Worm (Caenorhabditis elegans): Measurements from ENCODE around the gene F42A10.7.

The F42A10.7 gene

ce11 chrIII:6215943-6216342 lies 37.5 kb upstream of the F42A10.7 start (continued):
- TF ChIP-seq ces-1 (GFP tag; optimal IDR thresholded peaks at IDR 0.05) (no peak), mes-2 (tag; optimal IDR thresholded peaks at IDR 0.05; ENCODE audit: poor library complexity, severe bottlenecking) (no peak), lin-29 (GFP tag; IDR thresholded peaks at IDR 0.05) (no peak), ceh-82 (tag; optimal IDR thresholded peaks at IDR 0.05) (no peak), daf-16 (GFP tag; optimal IDR thresholded peaks at IDR 0.05) (no peak), daf-16 (tag; optimal IDR thresholded peaks at IDR 0.05) (no peak), fos-1 (tag; optimal IDR thresholded peaks at IDR 0.05) (no peak), nhr-237 (tag; optimal IDR thresholded peaks at IDR 0.05) (no peak), unc-62 (GFP tag; optimal IDR thresholded peaks at IDR 0.05 in 1 of 2) (no peak), unc-62 (tag; optimal IDR thresholded peaks at IDR 0.05) (no peak), spr-1 (tag; optimal IDR thresholded peaks at IDR 0.05) (no peak), fkh-10 (GFP tag; optimal IDR thresholded peaks at IDR 0.05) (no peak), D1046.2 (GFP tag; IDR thresholded peaks at IDR 0.05) (no peak), nhr-102 (tag; optimal IDR thresholded peaks at IDR 0.05) (no peak)

DNA sequence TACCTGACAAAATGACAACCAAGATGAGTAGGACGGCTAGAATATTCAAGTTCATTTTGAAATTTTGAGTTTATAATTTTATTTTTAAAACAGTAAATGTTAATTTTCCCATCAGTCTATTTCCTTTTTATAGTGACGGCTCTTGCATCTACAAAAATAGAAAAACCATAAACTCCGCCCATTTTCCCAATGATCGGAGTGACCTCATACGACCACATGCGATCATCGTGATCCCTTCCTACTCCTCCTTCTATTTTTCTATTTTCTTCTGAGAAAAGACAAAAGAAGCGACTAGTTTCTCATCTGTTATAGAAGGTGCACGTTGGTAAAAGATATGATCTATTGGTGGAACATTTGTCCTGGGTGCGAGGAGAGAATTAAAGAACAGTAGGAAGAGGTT lies 37.0 kb upstream of the F42A10.7 start, which contains the start of gene C23G10.11:
Gene C23G10.11, minus strand, starts transcription at position 101 of the 400 bp plus-strand sequence.
- no peak for TF ChIP-seq ceh-28 (tag; optimal IDR thresholded peaks at IDR 0.05)
- TF ChIP-seq nhr-28 (tag; optimal IDR thresholded peaks at IDR 0.05): peak; percentile 12
- TF ChIP-seq lin-29 (GFP tag; IDR thresholded peaks at IDR 0.05): no peak

DNA sequence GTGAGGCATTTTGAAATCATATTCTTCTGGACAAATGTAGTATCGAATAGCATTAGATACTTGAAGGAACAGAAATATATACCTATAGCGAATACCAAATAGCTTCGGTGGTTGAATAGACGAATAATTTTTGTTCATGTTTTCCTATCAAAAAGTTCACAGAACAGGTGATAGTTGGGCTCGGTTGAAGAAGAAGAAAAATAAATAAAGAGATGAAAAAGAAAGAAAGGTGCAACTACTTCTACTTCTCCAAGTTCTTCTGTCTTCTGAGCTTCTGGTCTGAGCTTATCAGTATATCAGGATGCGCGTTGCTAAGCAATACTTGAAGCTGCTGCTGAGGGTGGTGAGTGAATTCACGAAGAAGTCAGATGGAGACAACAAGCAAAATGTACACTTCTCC lies 35.4 kb upstream of the F42A10.7 start, which contains the start of gene C23G10.10:
Gene C23G10.10, minus strand, starts transcription at position 101 of the 400 bp plus-strand sequence.
- no peak for TF ChIP-seq daf-16 (GFP tag; optimal IDR thresholded peaks at IDR 0.05)
- TF ChIP-seq daf-16 (tag; optimal IDR thresholded peaks at IDR 0.05): no peak
- no peak for TF ChIP-seq tra-1 (GFP tag; IDR thresholded peaks at IDR 0.05)
- TF ChIP-seq snpc-1.2 (GFP tag; IDR thresholded peaks at IDR 0.05): no peak
- no peak for TF ChIP-seq lin-15B (tag; optimal IDR thresholded peaks at IDR 0.05)
- TF ChIP-seq D1046.2 (GFP tag; IDR thresholded peaks at IDR 0.05): no peak
- TF ChIP-seq zag-1 (tag; optimal IDR thresholded peaks at IDR 0.05): no peak
- no peak for TF ChIP-seq mxl-3 (GFP tag; optimal IDR thresholded peaks at IDR 0.05)
- no peak for TF ChIP-seq ztf-11 (tag; optimal IDR thresholded peaks at IDR 0.05)
- TF ChIP-seq ceh-44 (GFP tag; IDR thresholded peaks at IDR 0.05): no peak
- TF ChIP-seq fkh-10 (GFP tag; optimal IDR thresholded peaks at IDR 0.05): no peak
- no peak for TF ChIP-seq mdl-1 (tag; optimal IDR thresholded peaks at IDR 0.05)
- TF ChIP-seq ceh-20 (GFP tag; IDR thresholded peaks at IDR 0.05): no peak
- no peak for TF ChIP-seq T20F7.1 (GFP tag; optimal IDR thresholded peaks at IDR 0.05)
- no peak for TF ChIP-seq daf-19 (GFP tag; conservative IDR thresholded peaks at IDR 0.05)
- no peak for TF ChIP-seq hlh-30 (tag; optimal IDR thresholded peaks at IDR 0.05; ENCODE audit: insufficient read depth)
- TF ChIP-seq madf-5 (GFP tag; IDR thresholded peaks at IDR 0.05): no peak
- TF ChIP-seq hmg-1.1 (GFP tag; IDR thresholded peaks at IDR 0.05): no peak

- no peak for TF ChIP-seq ZK337.2 (GFP tag; IDR thresholded peaks at IDR 0.05)
- 0 out of 2 replicates have a peak, but pooled peaks have one; percentile 33 for TF ChIP-seq mdt-29 (GFP tag; IDR thresholded peaks at IDR 0.05)
- TF ChIP-seq ctbp-1 (GFP tag; IDR thresholded peaks at IDR 0.05): no peak
- TF ChIP-seq snpc-4 (tag; optimal IDR thresholded peaks at IDR 0.05): peak; percentile 13
- TF ChIP-seq daf-12 (tag; optimal IDR thresholded peaks at IDR 0.05): no peak
- TF ChIP-seq nhr-28 (tag; optimal IDR thresholded peaks at IDR 0.05): no peak
- TF ChIP-seq egl-27 (tag; optimal IDR thresholded peaks at IDR 0.05): no peak
- no peak for TF ChIP-seq saeg-2 (GFP tag; IDR thresholded peaks at IDR 0.05)
- TF ChIP-seq nhr-11 (tag; optimal IDR thresholded peaks at IDR 0.05): no peak
- no peak for TF ChIP-seq T26A8.4 (GFP tag; IDR thresholded peaks at IDR 0.05)
- no peak for TF ChIP-seq aly-2 (tag; optimal IDR thresholded peaks at IDR 0.05)
- TF ChIP-seq nhr-6 (tag; optimal IDR thresholded peaks at IDR 0.05): no peak
- no peak for TF ChIP-seq unc-62 (GFP tag; optimal IDR thresholded peaks at IDR 0.05 in 1 of 2)
- no peak for TF ChIP-seq unc-62 (tag; optimal IDR thresholded peaks at IDR 0.05)
- TF ChIP-seq aha-1 (tag): no peak
- no peak for TF ChIP-seq lin-39 (tag; optimal IDR thresholded peaks at IDR 0.05)
- TF ChIP-seq unc-130 (GFP tag; optimal IDR thresholded peaks at IDR 0.05): peak; percentile 4
- TF ChIP-seq fos-1 (tag; optimal IDR thresholded peaks at IDR 0.05): no peak
- TF ChIP-seq mdl-1 (tag; optimal IDR thresholded peaks at IDR 0.05): no peak
- no peak for TF ChIP-seq snpc-1.2 (GFP tag; IDR thresholded peaks at IDR 0.05)
- TF ChIP-seq ztf-11 (tag; optimal IDR thresholded peaks at IDR 0.05): no peak
- TF ChIP-seq gei-8 (GFP tag; optimal IDR thresholded peaks at IDR 0.05): no peak
- no peak for TF ChIP-seq pqm-1 (tag; optimal IDR thresholded peaks at IDR 0.05)
- no peak for TF ChIP-seq ceh-28 (tag; optimal IDR thresholded peaks at IDR 0.05)
- no peak for TF ChIP-seq php-3 (GFP tag; IDR thresholded peaks at IDR 0.05)
Measured at ce11 chrIII:6210215-6210822, 31.8 kb upstream of the F42A10.7 start.
